Worm (Caenorhabditis elegans) whole organism, L4 larva: ENCODE results near the gene metl-9.

Experiments
- aly-2 ChIP-seq: sonication (generic microtip); optimal IDR thresholded peaks from 2 replicates; lab custom pipeline; 2018; ENCODE audit warnings: missing biosample characterization, missing genetic modification characterization
- ama-1 ChIP-seq: fragments of 150-350 bp; optimal IDR thresholded peaks from 2 replicates; lab custom pipeline; 2014; ENCODE audit warnings: inconsistent platforms, mixed read lengths
- ces-1 ChIP-seq: fragments of 150-350 bp; sonication (generic microtip); optimal IDR thresholded peaks from 4 replicates; lab custom pipeline; 2014; ENCODE audit warnings: missing biosample characterization, missing genetic modification reagents, missing genetic modification characterization
- mep-1 ChIP-seq: fragments of 150-350 bp; sonication (generic microtip); optimal IDR thresholded peaks from 3 replicates; lab custom pipeline; 2014; ENCODE audit warnings: missing biosample characterization, missing genetic modification characterization
- mxl-2 ChIP-seq: fragments of 200-800 bp; sonication (Bioruptor generic); conservative IDR thresholded peaks from 2 replicates; pipeline ENCODE4 v1.3.6; 2022; ENCODE audit warnings: missing genetic modification reagents, missing genetic modification characterization, missing compliant biosample characterization
- nhr-6 ChIP-seq: fragments of 150-350 bp; optimal IDR thresholded peaks from 2 replicates; lab custom pipeline; 2014; ENCODE audit warnings: missing biosample characterization, missing genetic modification characterization

DNA sequence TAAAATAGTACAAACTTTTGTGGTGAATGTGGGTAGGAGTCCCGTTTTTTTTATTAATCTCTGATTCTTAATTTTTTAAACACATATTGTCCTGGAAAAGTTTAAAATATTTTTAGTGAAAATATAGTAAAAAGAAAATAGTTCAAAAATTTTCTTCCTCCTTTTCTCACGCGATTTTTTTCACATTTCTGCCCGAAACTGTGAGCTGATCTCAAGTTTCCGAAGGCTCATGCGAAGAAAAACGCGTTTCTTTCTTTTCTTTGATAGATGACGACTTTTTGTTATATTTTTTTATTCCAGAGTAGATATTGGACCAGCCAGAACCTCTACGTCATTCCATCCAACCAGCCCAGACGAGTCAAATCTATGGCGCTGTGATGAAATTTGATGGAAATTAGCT lies 5.0 kb upstream of the metl-9 start, which contains the start of gene T03G11.9:
- TF ChIP-seq nhr-6: no peak
- TF ChIP-seq mxl-2 (GFP tag; lab: Robert Waterston, UW): no peak
- no peak for TF ChIP-seq mep-1
- no peak for TF ChIP-seq ama-1 (lab: Kevin White, UChicago)
- no peak for TF ChIP-seq aly-2 (tag; lab: Kevin White, UChicago)
- TF ChIP-seq ces-1 (GFP tag; lab: Kevin White, UChicago): no peak
